Worm (Caenorhabditis elegans) whole organism, young adult: ENCODE data around the gene abhd-5.1.

Source experiments
- B0261.1 ChIP-seq: sonication (generic microtip); optimal IDR thresholded peaks from 2 replicates; lab custom pipeline; 2016; ENCODE audit warnings: mild to moderate bottlenecking, missing genetic modification characterization, moderate library complexity, missing compliant biosample characterization
- F57A8.1 ChIP-seq: fragments of 200-800 bp; sonication (Bioruptor generic); optimal IDR thresholded peaks from 2 replicates; lab custom pipeline; 2018; ENCODE audit warnings: mild to moderate bottlenecking, missing genetic modification characterization, moderate library complexity, missing compliant biosample characterization
- Y56A3A.18 ChIP-seq: fragments of 200-800 bp; sonication (Bioruptor generic); IDR thresholded peaks from 2 replicates; pipeline ENCODE4 v1.3.6; 2022; ENCODE audit warnings: missing genetic modification reagents, missing genetic modification characterization, missing compliant biosample characterization
- ceh-40 ChIP-seq: fragments of 200-800 bp; sonication (Bioruptor generic); IDR thresholded peaks from 2 replicates; pipeline ENCODE4 v1.3.6; 2022; ENCODE audit warnings: missing genetic modification characterization, missing compliant biosample characterization
- efl-1 ChIP-seq: fragments of 150-350 bp; optimal IDR thresholded peaks from 2 replicates; lab custom pipeline; 2014; ENCODE audit warnings: missing biosample characterization, missing genetic modification reagents, missing genetic modification characterization
- nfya-1 ChIP-seq: sonication (generic microtip); optimal IDR thresholded peaks from 2 replicates; lab custom pipeline; 2017; ENCODE audit warnings: antibody characterized with exemption, missing compliant biosample characterization, missing genetic modification characterization, borderline replicate concordance; ENCODE audit not compliant: insufficient read depth
- nhr-90 ChIP-seq: sonication (generic microtip); optimal IDR thresholded peaks from 2 replicates; lab custom pipeline; 2016; ENCODE audit warnings: missing genotype, mild to moderate bottlenecking, missing genetic modification characterization, missing compliant biosample characterization
- pha-4 ChIP-seq: fragments of 150-350 bp; sonication (generic microtip); optimal IDR thresholded peaks from 2 replicates; lab custom pipeline; 2014; ENCODE audit warnings: missing biosample characterization, missing genetic modification reagents, missing genetic modification characterization
- repo-1 ChIP-seq: sonication (generic microtip); optimal IDR thresholded peaks from 2 replicates; lab custom pipeline; 2017; ENCODE audit warnings: mild to moderate bottlenecking, missing genetic modification characterization, missing compliant biosample characterization
- somi-1 ChIP-seq: fragments of 200-800 bp; sonication (Bioruptor generic); optimal IDR thresholded peaks from 2 replicates; lab custom pipeline; 2018; ENCODE audit warnings: mild to moderate bottlenecking, missing genetic modification characterization, missing compliant biosample characterization
- unc-130 ChIP-seq: sonication (generic microtip); optimal IDR thresholded peaks from 2 replicates; lab custom pipeline; 2016; ENCODE audit warnings: missing genetic modification reagents, missing genetic modification characterization, missing compliant biosample characterization
- unc-62 ChIP-seq: fragments of 150-350 bp; optimal IDR thresholded peaks from 2 replicates; lab custom pipeline; 2014; ENCODE audit warnings: missing biosample characterization, missing genetic modification reagents, missing genetic modification characterization

DNA sequence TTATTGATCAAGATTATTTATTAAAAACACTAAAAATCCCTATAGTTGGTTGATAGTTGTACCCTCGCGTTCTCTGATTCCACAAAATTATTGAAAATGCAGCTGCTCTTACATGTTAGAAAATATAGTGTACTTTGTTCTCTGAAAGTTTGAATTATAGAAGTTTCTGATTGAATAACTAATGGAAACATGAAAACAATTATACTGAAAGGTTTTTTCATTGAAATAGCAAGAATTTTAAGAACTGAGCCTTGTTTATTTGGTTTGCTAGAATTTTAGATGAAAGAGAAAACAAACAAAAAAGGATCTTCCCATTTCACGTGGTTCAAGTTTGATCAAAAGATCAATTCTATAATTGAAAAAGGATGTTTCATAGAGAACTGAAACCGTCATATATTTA lies 20.1 kb downstream of the abhd-5.1 start:
- TF ChIP-seq repo-1 (no peak), pha-4 (tag; lab: Kevin White, UChicago) (no peak), nfya-1 (tag; lab: Kevin White, UChicago) (no peak), somi-1 (GFP tag; lab: Kevin White, UChicago) (no peak), unc-62 (GFP tag; lab: Kevin White, UChicago) (no peak), efl-1 (GFP tag; lab: Kevin White, UChicago) (no peak), Y56A3A.18 (no peak), nhr-90 (tag; lab: Kevin White, UChicago) (no peak), unc-130 (GFP tag; lab: Kevin White, UChicago) (no peak), F57A8.1 (GFP tag; lab: Kevin White, UChicago) (no peak), B0261.1 (no peak), ceh-40 (GFP tag; lab: Robert Waterston, UW) (no peak)
